Fruit fly (Drosophila melanogaster) whole organism, embryonic: Measurements from ENCODE around the gene TfAP-2.

Source experiments
- Atf6 ChIP-seq: fragments of 200-800 bp; sonication (Bioruptor generic); IDR thresholded peaks from 2 replicates; pipeline ENCODE4 v1.3.6; 2022; ENCODE audit warnings: missing biosample characterization, missing genetic modification characterization
- Bdp1 ChIP-seq: fragments of 200-800 bp; sonication (Bioruptor generic); optimal IDR thresholded peaks from 3 replicates; lab custom pipeline; 2016; ENCODE audit warnings: missing biosample characterization, missing genetic modification characterization
- CG1024 ChIP-seq: fragments of 200-800 bp; sonication (Bioruptor generic); IDR thresholded peaks from 2 replicates; pipeline ENCODE4 v1.3.6; 2022; ENCODE audit warnings: missing biosample characterization, missing genetic modification characterization
- CG10321 ChIP-seq: fragments of 200-800 bp; sonication (Bioruptor generic); IDR thresholded peaks from 2 replicates; pipeline ENCODE4 v1.3.6; 2022; ENCODE audit warnings: missing biosample characterization, missing genetic modification characterization
- CG10979 ChIP-seq: fragments of 200-800 bp; sonication (Bioruptor generic); optimal IDR thresholded peaks from 2 replicates; lab custom pipeline; 2018; ENCODE audit warnings: missing biosample characterization, mild to moderate bottlenecking, missing genetic modification characterization, moderate library complexity
- CG11093 ChIP-seq: fragments of 200-800 bp; sonication (Bioruptor generic); IDR thresholded peaks from 3 replicates; pipeline ENCODE4 v1.3.6; 2022; ENCODE audit warnings: missing biosample characterization, missing genetic modification characterization
- CG11398 ChIP-seq: fragments of 200-800 bp; sonication (Bioruptor generic); optimal IDR thresholded peaks from 2 replicates; lab custom pipeline; 2016; ENCODE audit warnings: missing biosample characterization, missing genetic modification characterization
- CG11696 ChIP-seq: fragments of 200-800 bp; sonication (Bioruptor generic); IDR thresholded peaks from 2 replicates; pipeline ENCODE4 v1.3.6; 2022; ENCODE audit warnings: missing biosample characterization, missing genetic modification characterization
- CG11723 ChIP-seq: fragments of 200-800 bp; sonication (Bioruptor generic); optimal IDR thresholded peaks from 2 replicates; lab custom pipeline; 2017; ENCODE audit warnings: missing biosample characterization, mild to moderate bottlenecking, missing genetic modification characterization
- CG13624 ChIP-seq: fragments of 200-800 bp; sonication (Bioruptor generic); optimal IDR thresholded peaks from 2 replicates; lab custom pipeline; 2016; ENCODE audit warnings: missing biosample characterization, missing genetic modification characterization
- CG13775 ChIP-seq: fragments of 200-800 bp; sonication (Bioruptor generic); optimal IDR thresholded peaks from 3 replicates; lab custom pipeline; 2017; ENCODE audit warnings: missing biosample characterization, mild to moderate bottlenecking, missing genetic modification characterization
- CG17568 ChIP-seq: fragments of 200-800 bp; sonication (Bioruptor generic); optimal IDR thresholded peaks from 2 replicates; lab custom pipeline; 2018; ENCODE audit warnings: missing biosample characterization, mild to moderate bottlenecking, missing genetic modification characterization, moderate library complexity
- CG18011 ChIP-seq: fragments of 200-800 bp; sonication (Bioruptor generic); optimal IDR thresholded peaks from 2 replicates; lab custom pipeline; 2017; ENCODE audit warnings: missing biosample characterization, missing genetic modification characterization, mild to moderate bottlenecking, moderate library complexity, missing genotype
- CG2889 ChIP-seq: fragments of 200-800 bp; sonication (Bioruptor generic); IDR thresholded peaks from 3 replicates; pipeline ENCODE4 v1.3.6; 2022; ENCODE audit warnings: missing biosample characterization, missing genetic modification characterization
- CG31388 ChIP-seq: fragments of 200-800 bp; sonication (Bioruptor generic); optimal IDR thresholded peaks from 2 replicates; lab custom pipeline; 2016; ENCODE audit warnings: missing biosample characterization, missing genetic modification characterization
- CG7745 ChIP-seq: fragments of 200-800 bp; sonication (Bioruptor generic); optimal IDR thresholded peaks from 2 replicates; lab custom pipeline; 2018; ENCODE audit warnings: missing biosample characterization, mild to moderate bottlenecking, missing genetic modification characterization, moderate library complexity
- CG8359 ChIP-seq: fragments of 200-800 bp; sonication (Bioruptor generic); optimal IDR thresholded peaks from 2 replicates; lab custom pipeline; 2017; ENCODE audit warnings: missing biosample characterization, mild to moderate bottlenecking, missing genetic modification characterization, borderline replicate concordance
- CG8765 ChIP-seq: fragments of 200-800 bp; sonication (Bioruptor generic); IDR thresholded peaks from 2 replicates; pipeline ENCODE4 v1.3.6; 2022; ENCODE audit warnings: missing biosample characterization, missing genetic modification characterization
- CG9797 ChIP-seq: fragments of 200-800 bp; sonication (Bioruptor generic); optimal IDR thresholded peaks from 3 replicates; lab custom pipeline; 2018; ENCODE audit warnings: missing biosample characterization, mild to moderate bottlenecking, missing genetic modification characterization
- Doc2 ChIP-seq: fragments of 200-800 bp; sonication (Bioruptor generic); IDR thresholded peaks from 2 replicates; pipeline ENCODE4 v1.3.6; 2022; ENCODE audit warnings: missing biosample characterization, missing genetic modification characterization
- E2f1 ChIP-seq: fragments of 200-800 bp; sonication (Bioruptor generic); IDR thresholded peaks from 2 replicates; pipeline ENCODE4 v1.3.6; 2022; ENCODE audit warnings: missing biosample characterization, missing genetic modification characterization
- Elba2 ChIP-seq: fragments of 200-800 bp; sonication (Bioruptor generic); optimal IDR thresholded peaks from 3 replicates; lab custom pipeline; 2016; ENCODE audit warnings: missing biosample characterization, missing genetic modification characterization
- Hey ChIP-seq: fragments of 200-800 bp; sonication (Bioruptor generic); optimal IDR thresholded peaks from 3 replicates; lab custom pipeline; 2018; ENCODE audit warnings: missing biosample characterization, mild to moderate bottlenecking, missing genetic modification characterization
- Hr51 ChIP-seq, 2 experiments: fragments of 200-800 bp; sonication (Bioruptor generic); optimal IDR thresholded peaks; 2 replicates in 1 of 2; 3 replicates in 1 of 2; lab custom pipeline; 2016 to 2018; ENCODE audit warnings: missing biosample characterization in 2 of 2, missing genetic modification characterization in 2 of 2, mild to moderate bottlenecking in 1 of 2, moderate library complexity in 1 of 2
- Hr78 ChIP-seq, 2 experiments: fragments of 200-800 bp in 1 of 2; fragments of >200 bp in 1 of 2; sonication (Bioruptor generic) in 1 of 2; optimal IDR thresholded peaks; 2 replicates each; lab custom pipeline; 2017 to 2019; ENCODE audit warnings: missing biosample characterization in 2 of 2, missing genetic modification characterization in 2 of 2, mild to moderate bottlenecking in 1 of 2, moderate library complexity in 1 of 2
- Mrtf ChIP-seq: fragments of 200-800 bp; sonication (Bioruptor generic); IDR thresholded peaks from 3 replicates; pipeline ENCODE4 v1.3.6; 2022; ENCODE audit warnings: missing biosample characterization, missing genetic modification characterization
- NK7.1 ChIP-seq: fragments of 200-800 bp; sonication (Bioruptor generic); optimal IDR thresholded peaks from 3 replicates; lab custom pipeline; 2016; ENCODE audit warnings: missing biosample characterization, missing genetic modification characterization
- Nf-YC ChIP-seq: fragments of 200-800 bp; optimal IDR thresholded peaks from 3 replicates; lab custom pipeline; 2019; ENCODE audit warnings: missing biosample characterization, mild to moderate bottlenecking, missing genetic modification characterization, moderate library complexity
- Ravus ChIP-seq: fragments of 200-800 bp; sonication (Bioruptor generic); IDR thresholded peaks from 2 replicates; pipeline ENCODE4 v1.3.6; 2022; ENCODE audit warnings: missing biosample characterization, missing genetic modification characterization
- aop ChIP-seq: fragments of 200-800 bp; sonication (Bioruptor generic); IDR thresholded peaks from 2 replicates; pipeline ENCODE4 v1.3.6; 2022; ENCODE audit warnings: missing biosample characterization, missing genetic modification characterization
- bbx ChIP-seq: fragments of 200-800 bp; sonication (Bioruptor generic); IDR thresholded peaks from 2 replicates; pipeline ENCODE4 v1.3.6; 2022; ENCODE audit warnings: missing biosample characterization, missing genetic modification characterization; ENCODE audit not compliant: partially characterized antibody
- bcd ChIP-seq: fragments of 200-800 bp; sonication (Bioruptor generic); optimal IDR thresholded peaks from 2 replicates; lab custom pipeline; 2017; ENCODE audit warnings: missing biosample characterization, mild to moderate bottlenecking, missing genetic modification characterization
- ems ChIP-seq: fragments of 200-800 bp; sonication (Bioruptor generic); optimal IDR thresholded peaks from 3 replicates; lab custom pipeline; 2016; ENCODE audit warnings: missing biosample characterization, missing genetic modification characterization
- esg ChIP-seq: fragments of 200-800 bp; sonication (Bioruptor generic); conservative IDR thresholded peaks from 2 replicates; pipeline ENCODE4 v1.3.6; 2022; ENCODE audit warnings: missing biosample characterization, missing genetic modification characterization
- eyg ChIP-seq: fragments of 200-800 bp; sonication (Bioruptor generic); optimal IDR thresholded peaks from 3 replicates; lab custom pipeline; 2016; ENCODE audit warnings: missing biosample characterization, missing genetic modification characterization
- grn ChIP-seq: fragments of 200-800 bp; sonication (Bioruptor generic); optimal IDR thresholded peaks from 3 replicates; lab custom pipeline; 2017; ENCODE audit warnings: missing biosample characterization, missing genetic modification characterization
- gsb ChIP-seq: fragments of 200-800 bp; sonication (Bioruptor generic); IDR thresholded peaks from 2 replicates; pipeline ENCODE4 v1.3.6; 2022; ENCODE audit warnings: missing biosample characterization, missing genetic modification characterization
- hbn ChIP-seq: fragments of 200-800 bp; sonication (Bioruptor generic); IDR thresholded peaks from 2 replicates; pipeline ENCODE4 v1.3.6; 2022; ENCODE audit warnings: missing biosample characterization, missing genetic modification characterization; ENCODE audit not compliant: partially characterized antibody
- kah ChIP-seq: fragments of 200-800 bp; sonication (Bioruptor generic); optimal IDR thresholded peaks from 2 replicates; lab custom pipeline; 2018; ENCODE audit warnings: missing biosample characterization, mild to moderate bottlenecking, missing genetic modification characterization
- knrl ChIP-seq: fragments of 200-800 bp; sonication (Bioruptor generic); IDR thresholded peaks from 3 replicates; pipeline ENCODE4 v1.3.6; 2022; ENCODE audit warnings: missing biosample characterization, missing genetic modification characterization; ENCODE audit not compliant: partially characterized antibody
- mam ChIP-seq: fragments of 200-800 bp; sonication (Bioruptor generic); optimal IDR thresholded peaks from 3 replicates; lab custom pipeline; 2016; ENCODE audit warnings: missing biosample characterization, missing genetic modification characterization
- mirr ChIP-seq: fragments of 200-800 bp; sonication (Bioruptor generic); optimal IDR thresholded peaks from 3 replicates; lab custom pipeline; 2018; ENCODE audit warnings: missing biosample characterization, mild to moderate bottlenecking, missing genetic modification characterization
- nerfin-1 ChIP-seq: fragments of 200-800 bp; sonication (Bioruptor generic); optimal IDR thresholded peaks from 3 replicates; lab custom pipeline; 2019; ENCODE audit warnings: missing biosample characterization, mild to moderate bottlenecking, missing genetic modification characterization, moderate library complexity
- nmo ChIP-seq: fragments of 200-800 bp; sonication (Bioruptor generic); optimal IDR thresholded peaks from 2 replicates; lab custom pipeline; 2018; ENCODE audit warnings: missing biosample characterization, mild to moderate bottlenecking, missing genetic modification characterization, moderate library complexity
- pfk ChIP-seq: fragments of 200-800 bp; sonication (Bioruptor generic); optimal IDR thresholded peaks from 2 replicates; lab custom pipeline; 2018; ENCODE audit warnings: missing biosample characterization, mild to moderate bottlenecking, missing genetic modification characterization, moderate library complexity
- sc ChIP-seq, 3 experiments: fragments of >200 bp in 2 of 3; fragments of 200-800 bp in 1 of 3; sonication (Bioruptor generic) in 1 of 3; optimal IDR thresholded peaks; 2 replicates in 2 of 3; 3 replicates in 1 of 3; lab custom pipeline; 2017; ENCODE audit warnings: mild to moderate bottlenecking in 1 of 3, missing biosample characterization in 1 of 3, missing genetic modification characterization in 1 of 3, missing genetic modification reagents in 1 of 3
- scrt ChIP-seq: fragments of 200-800 bp; sonication (Bioruptor generic); optimal IDR thresholded peaks from 2 replicates; lab custom pipeline; 2018; ENCODE audit warnings: missing biosample characterization, mild to moderate bottlenecking, missing genetic modification characterization, moderate library complexity
- sim ChIP-seq: fragments of 200-800 bp; sonication (Bioruptor generic); IDR thresholded peaks from 2 replicates; pipeline ENCODE4 v1.3.6; 2022; ENCODE audit warnings: missing biosample characterization, missing genetic modification characterization
- sob ChIP-seq: fragments of 200-800 bp; sonication (Bioruptor generic); IDR thresholded peaks from 2 replicates; pipeline ENCODE4 v1.3.6; 2022; ENCODE audit warnings: missing biosample characterization, missing genetic modification characterization
- usp ChIP-seq: fragments of >200 bp; optimal IDR thresholded peaks from 2 replicates; lab custom pipeline; 2017; ENCODE audit warnings: missing biosample characterization, missing genetic modification characterization
- zfh1 ChIP-seq: fragments of 200-800 bp; sonication (Bioruptor generic); IDR thresholded peaks from 3 replicates; pipeline ENCODE4 v1.3.6; 2022; ENCODE audit warnings: missing biosample characterization, missing genetic modification characterization

TfAP-2 gene

dm6 chr3L:21640815-21641214, 54.2 kb downstream of the TfAP-2 start, which contains the start of gene Atox1 (continued):
- TF ChIP-seq sob (GFP tag; lab: Robert Waterston, UW) = peak; percentile 43; the same call in 1 of the 2 replicates
- TF ChIP-seq Nf-YC (tag; lab: Kevin White, UChicago) = peak; percentile 41
- peak; percentile 67 for TF ChIP-seq nmo
- TF ChIP-seq CG17568 = no peak
- TF ChIP-seq CG2889 (GFP tag; lab: Robert Waterston, UW) = no peak
- peak in 1 of 2 experiments; percentile 36 for TF ChIP-seq Hr51 (GFP tag; optimal IDR thresholded peaks at IDR 0.05; lab: Kevin White, UChicago)
- no peak for TF ChIP-seq sim (GFP tag; lab: Robert Waterston, UW)
- TF ChIP-seq CG10979 = no peak
- no peak for TF ChIP-seq Bdp1 (GFP tag; lab: Kevin White, UChicago)
- peak; percentile 57 for TF ChIP-seq bcd
- no peak for TF ChIP-seq nerfin-1 (tag; lab: Kevin White, UChicago)
- 0 out of 3 replicates have a peak, but pooled peaks have one; percentile 41 for TF ChIP-seq zfh1 (GFP tag; lab: Robert Waterston, UW)
- no peak for TF ChIP-seq bbx (GFP tag; lab: Robert Waterston, UW)
- TF ChIP-seq CG11696 (GFP tag; lab: Robert Waterston, UW) = no peak
- no peak for TF ChIP-seq CG1024 (GFP tag; lab: Robert Waterston, UW)
- no peak for TF ChIP-seq aop (GFP tag; lab: Robert Waterston, UW)
- TF ChIP-seq Mrtf = no peak
- no peak for TF ChIP-seq Hr78 (GFP tag; optimal IDR thresholded peaks at IDR 0.05; lab: Kevin White, UChicago)
- peak; percentile 22 for TF ChIP-seq Hey (tag; lab: Kevin White, UChicago)
- TF ChIP-seq grn = no peak
- no peak for TF ChIP-seq gsb (GFP tag; lab: Robert Waterston, UW)
- no peak for TF ChIP-seq mam
- no peak for TF ChIP-seq Elba2 (GFP tag; lab: Kevin White, UChicago)
- TF ChIP-seq mirr (GFP tag; lab: Kevin White, UChicago) = peak; percentile 54
- TF ChIP-seq usp = no peak
- TF ChIP-seq E2f1 = peak; percentile 43; the same call in 1 of the 2 replicates
- TF ChIP-seq hbn = no peak
- peak; percentile 48; the same call in 1 of the 3 replicates for TF ChIP-seq knrl (GFP tag; lab: Robert Waterston, UW)
- TF ChIP-seq CG18011 (GFP tag; lab: Kevin White, UChicago) = no peak
- no peak for TF ChIP-seq Atf6 (GFP tag; lab: Robert Waterston, UW)
- TF ChIP-seq Doc2 (GFP tag; lab: Robert Waterston, UW) = no peak
- TF ChIP-seq pfk (GFP tag; lab: Kevin White, UChicago) = peak; percentile 49
- no peak for TF ChIP-seq CG13775
- no peak for TF ChIP-seq sc (optimal IDR thresholded peaks at IDR 0.05; lab: Kevin White, UChicago)
- no peak for TF ChIP-seq sc (GFP tag; optimal IDR thresholded peaks at IDR 0.05; lab: Kevin White, UChicago)
- TF ChIP-seq CG8359 (GFP tag; lab: Kevin White, UChicago) = no peak
- TF ChIP-seq CG8765 (GFP tag; lab: Robert Waterston, UW) = no peak
- no peak for TF ChIP-seq ems (GFP tag; lab: Kevin White, UChicago)
- TF ChIP-seq esg (GFP tag; lab: Robert Waterston, UW) = no peak
- no peak for TF ChIP-seq Ravus (GFP tag; lab: Robert Waterston, UW)
- TF ChIP-seq NK7.1 = no peak
- peak; percentile 66 for TF ChIP-seq CG13624
- no peak for TF ChIP-seq CG10321 (GFP tag; lab: Robert Waterston, UW)
- TF ChIP-seq CG11093 (GFP tag; lab: Robert Waterston, UW) = no peak
- TF ChIP-seq scrt (GFP tag; lab: Kevin White, UChicago) = no peak
- TF ChIP-seq CG11398 (GFP tag; lab: Kevin White, UChicago) = no peak
- TF ChIP-seq CG11723 (GFP tag; lab: Kevin White, UChicago) = no peak
- TF ChIP-seq eyg (GFP tag; lab: Kevin White, UChicago) = no peak
- no peak for TF ChIP-seq CG7745
- TF ChIP-seq CG9797 (GFP tag; lab: Kevin White, UChicago) = peak; percentile 83
- TF ChIP-seq kah (GFP tag; lab: Kevin White, UChicago) = no peak
- no peak for TF ChIP-seq CG31388
